Fruit fly (Drosophila melanogaster): ENCODE data around the gene Tudor-SN.

Gene Tudor-SN

DNA sequence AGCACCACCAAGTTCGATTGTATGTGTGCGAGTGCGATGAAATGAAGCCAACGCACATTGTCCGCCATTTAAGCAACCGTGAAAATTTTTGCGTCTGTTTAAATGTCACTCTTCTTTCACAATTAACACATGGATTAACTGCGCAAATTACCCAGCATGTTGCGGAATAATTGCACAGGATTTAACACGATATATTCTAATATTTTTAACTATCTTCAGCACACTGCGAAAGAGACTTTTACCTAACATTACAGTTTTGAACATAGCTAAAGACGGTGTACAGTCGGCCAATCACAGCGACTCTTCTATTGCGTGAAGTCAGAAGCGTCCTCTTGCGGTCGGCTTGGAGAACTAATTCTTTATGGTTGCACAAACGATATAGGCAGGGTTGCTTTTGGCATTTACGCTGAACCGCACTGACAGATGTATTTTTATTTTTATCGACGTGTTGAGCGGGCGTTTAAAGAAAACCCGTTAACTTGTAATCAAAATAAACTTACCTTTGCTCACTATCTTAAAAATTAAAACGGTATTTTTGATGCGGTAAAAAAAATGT, 17.5 kb downstream of the Tudor-SN start (continued):
- peak; percentile 98 for TF ChIP-seq Myb (GFP tag; optimal IDR thresholded peaks at IDR 0.05)
- no peak for TF ChIP-seq dati (GFP tag; IDR thresholded peaks at IDR 0.05)
- TF ChIP-seq otp (GFP tag; IDR thresholded peaks at IDR 0.05), result no peak
- TF ChIP-seq p53 (GFP tag; optimal IDR thresholded peaks at IDR 0.05), result peak; percentile 17
- no peak for TF ChIP-seq prd (optimal IDR thresholded peaks at IDR 0.05)
- peak; percentile 57; the same call in 1 of the 3 replicates for TF ChIP-seq prd (GFP tag; IDR thresholded peaks at IDR 0.05)
- TF ChIP-seq shn (GFP tag; optimal IDR thresholded peaks at IDR 0.05), result peak; percentile 11
- peak; percentile 21 for TF ChIP-seq CG7786 (GFP tag; optimal IDR thresholded peaks at IDR 0.05)
- no peak for TF ChIP-seq pan (optimal IDR thresholded peaks at IDR 0.05)
- TF ChIP-seq pan (GFP tag; optimal IDR thresholded peaks at IDR 0.05 in 1 of 2, IDR thresholded peaks at IDR 0.05 in 1 of 2), result peak in 1 of 2 experiments; percentile 28
- TF ChIP-seq sc (optimal IDR thresholded peaks at IDR 0.05), result no peak
- peak; percentile 25 for TF ChIP-seq sc (GFP tag; optimal IDR thresholded peaks at IDR 0.05)
- no peak for TF ChIP-seq CG31365 (tag; optimal IDR thresholded peaks at IDR 0.05)
- peak; percentile 31 for TF ChIP-seq CG3281 (GFP tag; optimal IDR thresholded peaks at IDR 0.05)
- no peak for TF ChIP-seq lov (optimal IDR thresholded peaks at IDR 0.05)
- TF ChIP-seq lov (GFP tag; IDR thresholded peaks at IDR 0.05), result peak; percentile 76; the same call in 2 of the 3 replicates
- TF ChIP-seq Hmx (GFP tag; optimal IDR thresholded peaks at IDR 0.05), result no peak
- TF ChIP-seq CG34224 (GFP tag; IDR thresholded peaks at IDR 0.05; ENCODE audit: partially characterized antibody), result no peak; the same call in 2 of the 3 replicates
- TF ChIP-seq GATAe (GFP tag; conservative IDR thresholded peaks at IDR 0.05), result no peak
- TF ChIP-seq Spps (tag; optimal IDR thresholded peaks at IDR 0.05), result no peak
- peak; percentile 2 for TF ChIP-seq CG13424 (tag; optimal IDR thresholded peaks at IDR 0.05)
- TF ChIP-seq CG10267 (tag; optimal IDR thresholded peaks at IDR 0.05), result peak; percentile 64
- TF ChIP-seq z (GFP tag; IDR thresholded peaks at IDR 0.05), result no peak
- peak; percentile 54 for TF ChIP-seq zen (tag; optimal IDR thresholded peaks at IDR 0.05)
- TF ChIP-seq Adf1 (GFP tag; IDR thresholded peaks at IDR 0.05), result peak; percentile 35; the same call in 1 of the 2 replicates
- peak; percentile 21 for TF ChIP-seq CG12744 (GFP tag; optimal IDR thresholded peaks at IDR 0.05)
- peak; percentile 49 for TF ChIP-seq CG4854 (GFP tag; optimal IDR thresholded peaks at IDR 0.05)
- peak; percentile 30; the same call in 1 of the 2 replicates for TF ChIP-seq CG8765 (GFP tag; IDR thresholded peaks at IDR 0.05)
- peak; percentile 28 for TF ChIP-seq slp2 (GFP tag; optimal IDR thresholded peaks at IDR 0.05)
- TF ChIP-seq sens (GFP tag), result peak; percentile 79
- peak; percentile 51 for TF ChIP-seq Bdp1 (GFP tag; optimal IDR thresholded peaks at IDR 0.05)
- TF ChIP-seq CG2875 (GFP tag; optimal IDR thresholded peaks at IDR 0.05), result peak; percentile 6
- peak; percentile 42; the same call in 1 of the 2 replicates for TF ChIP-seq chm (GFP tag; IDR thresholded peaks at IDR 0.05)
- peak; percentile 22; the same call in 1 of the 2 replicates for TF ChIP-seq Ada2b (GFP tag; IDR thresholded peaks at IDR 0.05)
- TF ChIP-seq Mad (GFP tag; optimal IDR thresholded peaks at IDR 0.05), result peak; percentile 9
- TF ChIP-seq CG13287 (GFP tag; IDR thresholded peaks at IDR 0.05; ENCODE audit: partially characterized antibody), result peak; percentile 66; the same call in 1 of the 2 replicates
- TF ChIP-seq pum (GFP tag; optimal IDR thresholded peaks at IDR 0.05), result peak; percentile 19
- peak; percentile 60 for TF ChIP-seq CG7928 (GFP tag; optimal IDR thresholded peaks at IDR 0.05)
- TF ChIP-seq pb (GFP tag; optimal IDR thresholded peaks at IDR 0.05), result peak; percentile 36
- TF ChIP-seq disco-r (GFP tag; optimal IDR thresholded peaks at IDR 0.05), result no peak
- peak; percentile 52 for TF ChIP-seq CG34376 (GFP tag; optimal IDR thresholded peaks at IDR 0.05)
- TF ChIP-seq Trl (optimal IDR thresholded peaks at IDR 0.05), result no peak
- peak; percentile 50 for TF ChIP-seq Trl (GFP tag; optimal IDR thresholded peaks at IDR 0.05)
- TF ChIP-seq CG4707 (GFP tag; optimal IDR thresholded peaks at IDR 0.05), result no peak
- no peak for TF ChIP-seq Hr78 (GFP tag; optimal IDR thresholded peaks at IDR 0.05)
- TF ChIP-seq ken (GFP tag; IDR thresholded peaks at IDR 0.05), result peak; percentile 47; the same call in 1 of the 3 replicates
- peak; percentile 10; the same call in 1 of the 2 replicates for TF ChIP-seq Oaz (GFP tag; IDR thresholded peaks at IDR 0.05)
- no peak for TF ChIP-seq wdn (GFP tag; IDR thresholded peaks at IDR 0.05)
- peak in 1 of 2 experiments; percentile 30 for TF ChIP-seq insv (GFP tag; optimal IDR thresholded peaks at IDR 0.05)
- peak; percentile 34; the same call in 1 of the 3 replicates for TF ChIP-seq tgo (GFP tag; IDR thresholded peaks at IDR 0.05)
- peak; percentile 50 for TF ChIP-seq CHES-1-like (GFP tag; optimal IDR thresholded peaks at IDR 0.05)
- TF ChIP-seq Taf1 (GFP tag; IDR thresholded peaks at IDR 0.05), result no peak
